Fruit fly (Drosophila melanogaster) whole organism, embryonic: Measurements from ENCODE around the gene CG15772.

Source experiments
- Abd-B ChIP-seq: fragments of 200-800 bp; sonication (Bioruptor generic); optimal IDR thresholded peaks from 2 replicates; lab custom pipeline; 2018; ENCODE audit warnings: missing biosample characterization, mild to moderate bottlenecking, missing genetic modification characterization, moderate library complexity
- Adf1 ChIP-seq: fragments of 200-800 bp; sonication (Bioruptor generic); IDR thresholded peaks from 2 replicates; pipeline ENCODE4 v1.3.6; 2022; ENCODE audit warnings: missing biosample characterization, missing genetic modification characterization
- CG10654 ChIP-seq: fragments of 200-800 bp; sonication (Bioruptor generic); optimal IDR thresholded peaks from 2 replicates; lab custom pipeline; 2016; ENCODE audit warnings: missing biosample characterization, missing genetic modification characterization
- CG11093 ChIP-seq: fragments of 200-800 bp; sonication (Bioruptor generic); IDR thresholded peaks from 3 replicates; pipeline ENCODE4 v1.3.6; 2022; ENCODE audit warnings: missing biosample characterization, missing genetic modification characterization
- CG12391 ChIP-seq: fragments of 200-800 bp; sonication (Bioruptor generic); optimal IDR thresholded peaks from 3 replicates; lab custom pipeline; 2018; ENCODE audit warnings: missing biosample characterization, mild to moderate bottlenecking, missing genetic modification characterization, moderate library complexity
- CG13624 ChIP-seq: fragments of 200-800 bp; sonication (Bioruptor generic); optimal IDR thresholded peaks from 2 replicates; lab custom pipeline; 2016; ENCODE audit warnings: missing biosample characterization, missing genetic modification characterization
- CG14014 ChIP-seq: fragments of 200-800 bp; sonication (Bioruptor generic); IDR thresholded peaks from 2 replicates; pipeline ENCODE4 v1.3.6; 2022; ENCODE audit warnings: missing biosample characterization, missing genetic modification characterization
- CG15011 ChIP-seq: fragments of 200-800 bp; sonication (Bioruptor generic); optimal IDR thresholded peaks from 3 replicates; lab custom pipeline; 2018; ENCODE audit warnings: missing biosample characterization, mild to moderate bottlenecking, missing genetic modification characterization
- CG16815 ChIP-seq: fragments of 200-800 bp; sonication (Bioruptor generic); optimal IDR thresholded peaks from 3 replicates; lab custom pipeline; 2017; ENCODE audit warnings: missing biosample characterization, mild to moderate bottlenecking, missing genetic modification characterization
- CG17802 ChIP-seq: fragments of 200-800 bp; sonication (Bioruptor generic); optimal IDR thresholded peaks from 2 replicates; lab custom pipeline; 2018; ENCODE audit warnings: missing biosample characterization, mild to moderate bottlenecking, missing genetic modification characterization, moderate library complexity
- CG17912 ChIP-seq: fragments of 200-800 bp; sonication (Bioruptor generic); optimal IDR thresholded peaks from 2 replicates; lab custom pipeline; 2018; ENCODE audit warnings: missing biosample characterization, mild to moderate bottlenecking, missing genetic modification characterization
- CG1792 ChIP-seq: fragments of 200-800 bp; sonication (Bioruptor generic); optimal IDR thresholded peaks from 2 replicates; lab custom pipeline; 2016; ENCODE audit warnings: missing biosample characterization, missing genetic modification characterization
- CG18011 ChIP-seq: fragments of 200-800 bp; sonication (Bioruptor generic); optimal IDR thresholded peaks from 2 replicates; lab custom pipeline; 2017; ENCODE audit warnings: missing biosample characterization, missing genetic modification characterization, mild to moderate bottlenecking, moderate library complexity, missing genotype
- CG2202 ChIP-seq: fragments of 200-800 bp; sonication (Bioruptor generic); optimal IDR thresholded peaks from 2 replicates; lab custom pipeline; 2018; ENCODE audit warnings: missing biosample characterization, mild to moderate bottlenecking, missing genetic modification characterization
- CG2678 ChIP-seq: fragments of 200-800 bp; sonication (Bioruptor generic); optimal IDR thresholded peaks from 3 replicates; lab custom pipeline; 2019; ENCODE audit warnings: missing biosample characterization, mild to moderate bottlenecking, missing genetic modification characterization, moderate library complexity
- CG4360 ChIP-seq: fragments of 200-800 bp; sonication (Bioruptor generic); IDR thresholded peaks from 2 replicates; pipeline ENCODE4 v1.3.6; 2022; ENCODE audit warnings: missing biosample characterization, missing genetic modification characterization
- CG7271 ChIP-seq: fragments of 200-800 bp; sonication (Bioruptor generic); optimal IDR thresholded peaks from 2 replicates; lab custom pipeline; 2018; ENCODE audit warnings: missing biosample characterization, mild to moderate bottlenecking, missing genetic modification characterization, moderate library complexity
- CG9876 ChIP-seq: fragments of 200-800 bp; sonication (Bioruptor generic); optimal IDR thresholded peaks from 2 replicates; lab custom pipeline; 2016; ENCODE audit warnings: missing biosample characterization, missing genetic modification characterization
- Dip3 ChIP-seq: fragments of 200-800 bp; sonication (Bioruptor generic); optimal IDR thresholded peaks from 3 replicates; lab custom pipeline; 2016; ENCODE audit warnings: missing biosample characterization, missing genetic modification characterization
- HHEX ChIP-seq: fragments of 200-800 bp; sonication (Bioruptor generic); optimal IDR thresholded peaks from 3 replicates; lab custom pipeline; 2017; ENCODE audit warnings: missing biosample characterization, mild to moderate bottlenecking, missing genetic modification characterization, missing genetic modification reagents
- Hey ChIP-seq: fragments of 200-800 bp; sonication (Bioruptor generic); optimal IDR thresholded peaks from 3 replicates; lab custom pipeline; 2018; ENCODE audit warnings: missing biosample characterization, mild to moderate bottlenecking, missing genetic modification characterization
- Hmx ChIP-seq: fragments of 200-800 bp; sonication (Bioruptor generic); optimal IDR thresholded peaks from 2 replicates; lab custom pipeline; 2016; ENCODE audit warnings: missing biosample characterization, missing genetic modification characterization
- Hsf ChIP-seq: fragments of 200-800 bp; sonication (Bioruptor generic); optimal IDR thresholded peaks from 3 replicates; lab custom pipeline; 2016; ENCODE audit warnings: missing biosample characterization, missing genetic modification characterization
- Meics ChIP-seq: fragments of 200-800 bp; sonication (Bioruptor generic); optimal IDR thresholded peaks from 2 replicates; lab custom pipeline; 2017; ENCODE audit warnings: missing biosample characterization, mild to moderate bottlenecking, missing genetic modification characterization
- Mes4 ChIP-seq: fragments of 200-800 bp; sonication (Bioruptor generic); optimal IDR thresholded peaks from 2 replicates; lab custom pipeline; 2016; ENCODE audit warnings: missing biosample characterization, missing genetic modification characterization
- NK7.1 ChIP-seq: fragments of 200-800 bp; sonication (Bioruptor generic); optimal IDR thresholded peaks from 3 replicates; lab custom pipeline; 2016; ENCODE audit warnings: missing biosample characterization, missing genetic modification characterization
- Sry-β ChIP-seq: fragments of 200-800 bp; sonication (Bioruptor generic); optimal IDR thresholded peaks from 2 replicates; lab custom pipeline; 2018; ENCODE audit warnings: missing biosample characterization, mild to moderate bottlenecking, missing genetic modification characterization, moderate library complexity
- TFAM ChIP-seq: fragments of 200-800 bp; sonication (Bioruptor generic); optimal IDR thresholded peaks from 2 replicates; lab custom pipeline; 2017; ENCODE audit warnings: missing biosample characterization, missing genetic modification characterization, inconsistent platforms
- ase ChIP-seq: fragments of 200-800 bp; sonication (Bioruptor generic); IDR thresholded peaks from 3 replicates; pipeline ENCODE4 v1.3.6; 2022; ENCODE audit warnings: missing biosample characterization, missing genetic modification characterization
- bigmax ChIP-seq: fragments of 200-800 bp; sonication (Bioruptor generic); optimal IDR thresholded peaks from 2 replicates; lab custom pipeline; 2018; ENCODE audit warnings: missing biosample characterization, mild to moderate bottlenecking, missing genetic modification characterization
- cad ChIP-seq: fragments of >200 bp; optimal IDR thresholded peaks from 2 replicates; lab custom pipeline; 2017; ENCODE audit warnings: missing biosample characterization, missing genetic modification characterization
- caup ChIP-seq: fragments of 200-800 bp; sonication (Bioruptor generic); optimal IDR thresholded peaks from 3 replicates; lab custom pipeline; 2017; ENCODE audit warnings: missing biosample characterization, mild to moderate bottlenecking, missing genetic modification characterization, moderate library complexity; ENCODE audit not compliant: severe bottlenecking
- chinmo ChIP-seq: fragments of 200-800 bp; sonication (Bioruptor generic); IDR thresholded peaks from 4 replicates; pipeline ENCODE4 v1.3.6; 2022; ENCODE audit warnings: missing biosample characterization, missing genetic modification characterization; ENCODE audit not compliant: partially characterized antibody
- crp ChIP-seq, 2 experiments: fragments of 200-800 bp; sonication (Bioruptor generic); optimal IDR thresholded peaks; 2 replicates in 1 of 2; 3 replicates in 1 of 2; lab custom pipeline; 2017; ENCODE audit warnings: missing biosample characterization in 2 of 2, missing genetic modification characterization in 2 of 2, mild to moderate bottlenecking in 1 of 2, moderate library complexity in 1 of 2
- danr ChIP-seq: fragments of 200-800 bp; sonication (Bioruptor generic); IDR thresholded peaks from 2 replicates; pipeline ENCODE4 v1.3.6; 2022; ENCODE audit warnings: missing biosample characterization, missing genetic modification characterization
- dimm ChIP-seq: fragments of 200-800 bp; sonication (Bioruptor generic); IDR thresholded peaks from 2 replicates; pipeline ENCODE4 v1.3.6; 2022; ENCODE audit warnings: missing biosample characterization, missing genetic modification characterization
- dm ChIP-seq: fragments of 200-800 bp; sonication (Bioruptor generic); optimal IDR thresholded peaks from 3 replicates; lab custom pipeline; 2016; ENCODE audit warnings: missing biosample characterization, missing genetic modification characterization
- dmrt11E ChIP-seq: fragments of 200-800 bp; sonication (Bioruptor generic); optimal IDR thresholded peaks from 3 replicates; lab custom pipeline; 2018; ENCODE audit warnings: missing biosample characterization, mild to moderate bottlenecking, missing genetic modification characterization, moderate library complexity
- gcm2 ChIP-seq: fragments of 200-800 bp; sonication (Bioruptor generic); optimal IDR thresholded peaks from 2 replicates; lab custom pipeline; 2016; ENCODE audit warnings: missing biosample characterization, missing genetic modification characterization
- lilli ChIP-seq: fragments of 200-800 bp; sonication (Bioruptor generic); optimal IDR thresholded peaks from 3 replicates; lab custom pipeline; 2016; ENCODE audit warnings: missing biosample characterization, missing genetic modification characterization
- luna ChIP-seq: fragments of 200-800 bp; sonication (Bioruptor generic); optimal IDR thresholded peaks from 2 replicates; lab custom pipeline; 2016; ENCODE audit warnings: missing biosample characterization, missing genetic modification characterization
- psq ChIP-seq: fragments of 200-800 bp; sonication (Bioruptor generic); optimal IDR thresholded peaks from 2 replicates; lab custom pipeline; 2017; ENCODE audit warnings: missing biosample characterization, missing genetic modification characterization
- repo ChIP-seq: fragments of 200-800 bp; sonication (Bioruptor generic); optimal IDR thresholded peaks from 2 replicates; lab custom pipeline; 2016; ENCODE audit warnings: missing biosample characterization, missing genetic modification characterization
- ro ChIP-seq: fragments of 200-800 bp; sonication (Bioruptor generic); IDR thresholded peaks from 2 replicates; pipeline ENCODE4 v1.3.6; 2022; ENCODE audit warnings: missing biosample characterization, missing genetic modification characterization
- so ChIP-seq: fragments of 200-800 bp; sonication (Bioruptor generic); IDR thresholded peaks from 3 replicates; pipeline ENCODE4 v1.3.6; 2022; ENCODE audit warnings: missing biosample characterization, missing genetic modification characterization
- tin ChIP-seq: fragments of 200-800 bp; sonication (Bioruptor generic); optimal IDR thresholded peaks from 3 replicates; lab custom pipeline; 2016; ENCODE audit warnings: missing biosample characterization, missing genetic modification characterization
- twi ChIP-seq: fragments of 200-800 bp; optimal IDR thresholded peaks from 2 replicates; lab custom pipeline; 2019; ENCODE audit warnings: missing biosample characterization, mild to moderate bottlenecking, missing genetic modification characterization, moderate library complexity
- wor ChIP-seq: fragments of 200-800 bp; sonication (Bioruptor generic); IDR thresholded peaks from 2 replicates; pipeline ENCODE4 v1.3.6; 2022; ENCODE audit warnings: missing biosample characterization, missing genetic modification characterization

The CG15772 gene

dm6 chrX:5754837-5755828 is 3.1 kb downstream of the CG15772 start, which contains the start of the genes lin-52 and CG15771 (continued):
- TF ChIP-seq Sry-β (GFP tag; lab: Kevin White, UChicago) (peak; percentile 18), CG13624 (GFP tag; lab: Kevin White, UChicago) (peak; percentile 78), NK7.1 (GFP tag; lab: Kevin White, UChicago) (no peak), crp (GFP tag; optimal IDR thresholded peaks at IDR 0.05; lab: Kevin White, UChicago) (peak in 1 of 2 experiments; percentile 61), Adf1 (peak; percentile 86), dimm (peak; percentile 84; the same call in 1 of the 2 replicates), so (GFP tag; lab: Robert Waterston, UW) (peak; percentile 95), Abd-B (peak; percentile 85), Dip3 (GFP tag; lab: Kevin White, UChicago) (peak; percentile 70), wor (GFP tag; lab: Robert Waterston, UW) (peak; percentile 95), danr (GFP tag; lab: Robert Waterston, UW) (peak; percentile 93), dm (GFP tag; lab: Kevin White, UChicago) (peak; percentile 85), cad (GFP tag; lab: Kevin White, UChicago) (no peak), Hsf (GFP tag; lab: Kevin White, UChicago) (peak; percentile 86), Hey (tag; lab: Kevin White, UChicago) (peak; percentile 81), bigmax (GFP tag; lab: Kevin White, UChicago) (no peak), CG15011 (GFP tag; lab: Kevin White, UChicago) (peak; percentile 93), twi (peak; percentile 91), CG12391 (tag; lab: Kevin White, UChicago) (peak; percentile 96), Hmx (peak; percentile 79), CG7271 (tag; lab: Kevin White, UChicago) (no peak), CG14014 (GFP tag; lab: Robert Waterston, UW) (peak; percentile 96), gcm2 (GFP tag; lab: Kevin White, UChicago) (peak; percentile 90), ro (GFP tag; lab: Robert Waterston, UW) (peak; percentile 87), Meics (GFP tag; lab: Kevin White, UChicago) (peak; percentile 96), tin (GFP tag; lab: Kevin White, UChicago) (peak; percentile 92), dmrt11E (tag; lab: Kevin White, UChicago) (peak; percentile 86), CG17802 (tag; lab: Kevin White, UChicago) (peak; percentile 44), CG11093 (GFP tag; lab: Robert Waterston, UW) (peak; percentile 96), luna (GFP tag; lab: Kevin White, UChicago) (no peak), CG2202 (tag; lab: Kevin White, UChicago) (peak; percentile 90), CG1792 (peak; percentile 37), repo (GFP tag; lab: Kevin White, UChicago) (no peak), CG17912 (GFP tag; lab: Kevin White, UChicago) (peak; percentile 73), CG9876 (GFP tag; lab: Kevin White, UChicago) (peak; percentile 5), CG2678 (peak; percentile 98), CG10654 (peak; percentile 80), CG16815 (peak; percentile 94), psq (peak; percentile 86), ase (GFP tag; lab: Robert Waterston, UW) (peak; percentile 92), TFAM (GFP tag; lab: Kevin White, UChicago) (peak; percentile 49), CG4360 (peak; percentile 61; the same call in 1 of the 2 replicates), CG18011 (GFP tag; lab: Kevin White, UChicago) (peak; percentile 79), caup (peak; percentile 94), HHEX (GFP tag; lab: Kevin White, UChicago) (peak; percentile 97), lilli (GFP tag; lab: Kevin White, UChicago) (peak; percentile 92), chinmo (GFP tag; lab: Robert Waterston, UW) (peak; percentile 88; the same call in 2 of the 4 replicates), Mes4 (GFP tag; lab: Kevin White, UChicago) (peak; percentile 60)
